Fruit fly (Drosophila melanogaster): Measurements from ENCODE around the gene Ncoa6.
A peak's percentile ranks its signal among the peaks of the same experiment; 100 is the strongest.

Gene Ncoa6

dm6 chr2L:5297289-5297960 is 29.1 kb downstream of the Ncoa6 start (continued):
- TF ChIP-seq ken (GFP tag; IDR thresholded peaks at IDR 0.05) = 0 out of 3 replicates have a peak, but pooled peaks have one; percentile 30
- TF ChIP-seq ttk (GFP tag; IDR thresholded peaks at IDR 0.05) = no peak
- TF ChIP-seq Nf-YB (GFP tag; optimal IDR thresholded peaks at IDR 0.05) = no peak
- TF ChIP-seq CG4404 (GFP tag; IDR thresholded peaks at IDR 0.05) = 0 out of 2 replicates have a peak, but pooled peaks have one; percentile 10
- TF ChIP-seq CG2678 (tag; optimal IDR thresholded peaks at IDR 0.05) = peak; percentile 54
- TF ChIP-seq Pdp1 (GFP tag; optimal IDR thresholded peaks at IDR 0.05) = peak; percentile 17 to 81
- no peak for TF ChIP-seq vvl (GFP tag; IDR thresholded peaks at IDR 0.05)
- no peak for TF ChIP-seq knrl (GFP tag; IDR thresholded peaks at IDR 0.05; ENCODE audit: partially characterized antibody)
- TF ChIP-seq Oli (tag; optimal IDR thresholded peaks at IDR 0.05) = peak; percentile 69
- TF ChIP-seq Deaf1 (tag; optimal IDR thresholded peaks at IDR 0.05) = no peak
- TF ChIP-seq ind (GFP tag; optimal IDR thresholded peaks at IDR 0.05) = peak; percentile 16
- no peak for TF ChIP-seq tll (GFP tag; optimal IDR thresholded peaks at IDR 0.05)
- TF ChIP-seq CG18262 (tag; optimal IDR thresholded peaks at IDR 0.05) = peak; percentile 71
- no peak for TF ChIP-seq pfk (GFP tag; optimal IDR thresholded peaks at IDR 0.05)
- no peak for TF ChIP-seq usp (GFP tag; optimal IDR thresholded peaks at IDR 0.05)
- TF ChIP-seq MTF-1 (GFP tag; optimal IDR thresholded peaks at IDR 0.05; ENCODE audit: borderline replicate concordance) = no peak
- peak; percentile 36 for TF ChIP-seq CG17385 (GFP tag; optimal IDR thresholded peaks at IDR 0.05)
- no peak for TF ChIP-seq lov (optimal IDR thresholded peaks at IDR 0.05)
- 0 out of 3 replicates have a peak, but pooled peaks have one; percentile 56 for TF ChIP-seq lov (GFP tag; IDR thresholded peaks at IDR 0.05)
- TF ChIP-seq Blimp-1 (GFP tag; optimal IDR thresholded peaks at IDR 0.05) = peak; percentile 85
- peak; percentile 7 for TF ChIP-seq Spps (tag; optimal IDR thresholded peaks at IDR 0.05)
- peak; percentile 57; the same call in 2 of the 3 replicates for TF ChIP-seq croc (GFP tag; conservative IDR thresholded peaks at IDR 0.05)
- 0 out of 2 replicates have a peak, but pooled peaks have one; percentile 3 for TF ChIP-seq dimm (GFP tag; IDR thresholded peaks at IDR 0.05)
- TF ChIP-seq CG7786 (GFP tag; optimal IDR thresholded peaks at IDR 0.05) = peak; percentile 8
- TF ChIP-seq dmrt99B (tag; optimal IDR thresholded peaks at IDR 0.05) = peak; percentile 57
- peak; percentile 53; the same call in 1 of the 2 replicates for TF ChIP-seq Drgx (GFP tag; IDR thresholded peaks at IDR 0.05)
- peak; percentile 44 for TF ChIP-seq chn (GFP tag; optimal IDR thresholded peaks at IDR 0.05)
- TF ChIP-seq lbe (GFP tag; optimal IDR thresholded peaks at IDR 0.05) = peak; percentile 49
- peak in 1 of 2 experiments; percentile 18 for TF ChIP-seq dpn (GFP tag; optimal IDR thresholded peaks at IDR 0.05)
- TF ChIP-seq Stat92E (GFP tag; optimal IDR thresholded peaks at IDR 0.05) = no peak
- TF ChIP-seq CG1603 (tag; optimal IDR thresholded peaks at IDR 0.05) = peak; percentile 83
- peak; percentile 80 for TF ChIP-seq ci (GFP tag; IDR thresholded peaks at IDR 0.05)
- peak; percentile 30 for TF ChIP-seq Sox102F (GFP tag; optimal IDR thresholded peaks at IDR 0.05)
- TF ChIP-seq CG10979 (tag; optimal IDR thresholded peaks at IDR 0.05) = peak; percentile 79
- peak; percentile 19 to 58 for TF ChIP-seq chif (GFP tag; optimal IDR thresholded peaks at IDR 0.05)
- TF ChIP-seq NC2β (GFP tag; optimal IDR thresholded peaks at IDR 0.05) = peak; percentile 36
- TF ChIP-seq Rx (GFP tag; IDR thresholded peaks at IDR 0.05) = peak; percentile 28; the same call in 1 of the 2 replicates
- peak; percentile 21; the same call in 1 of the 2 replicates for TF ChIP-seq E2f2 (GFP tag; IDR thresholded peaks at IDR 0.05)
- 0 out of 3 replicates have a peak, but pooled peaks have one; percentile 17 for TF ChIP-seq mld (GFP tag; IDR thresholded peaks at IDR 0.05; ENCODE audit: partially characterized antibody)
- no peak for TF ChIP-seq CG11247 (GFP tag; IDR thresholded peaks at IDR 0.05)
- TF ChIP-seq CG12104 (GFP tag; optimal IDR thresholded peaks at IDR 0.05) = peak; percentile 20
- no peak for TF ChIP-seq unc-4 (GFP tag; IDR thresholded peaks at IDR 0.05; ENCODE audit: partially characterized antibody)
- no peak for TF ChIP-seq CG3995 (GFP tag; optimal IDR thresholded peaks at IDR 0.05)
- no peak for TF ChIP-seq cwo (GFP tag; optimal IDR thresholded peaks at IDR 0.05)
- peak; percentile 49 for TF ChIP-seq gsb-n (tag; optimal IDR thresholded peaks at IDR 0.05)
- TF ChIP-seq eyg (GFP tag; optimal IDR thresholded peaks at IDR 0.05) = no peak
- TF ChIP-seq prd (optimal IDR thresholded peaks at IDR 0.05) = no peak
- 0 out of 3 replicates have a peak, but pooled peaks have one; percentile 18 for TF ChIP-seq prd (GFP tag; IDR thresholded peaks at IDR 0.05)

All from whole organism, embryonic.